Fruit fly (Drosophila melanogaster) whole organism, embryonic: ENCODE data around the gene CG7810.

Source experiments
- B-H2 ChIP-seq: fragments of 200-800 bp; sonication (Bioruptor generic); optimal IDR thresholded peaks from 2 replicates; lab custom pipeline; 2018; ENCODE audit warnings: missing biosample characterization, mild to moderate bottlenecking, missing genetic modification characterization
- CG10209 ChIP-seq: fragments of 200-800 bp; sonication (Bioruptor generic); optimal IDR thresholded peaks from 3 replicates; lab custom pipeline; 2017; ENCODE audit warnings: missing biosample characterization, mild to moderate bottlenecking, missing genetic modification characterization, missing genetic modification reagents
- CG10366 ChIP-seq: fragments of 200-800 bp; sonication (Bioruptor generic); IDR thresholded peaks from 2 replicates; pipeline ENCODE4 v1.3.6; 2022; ENCODE audit warnings: missing biosample characterization, missing genetic modification characterization
- CG12236 ChIP-seq: fragments of 200-800 bp; sonication (Bioruptor generic); optimal IDR thresholded peaks from 2 replicates; lab custom pipeline; 2016; ENCODE audit warnings: missing biosample characterization, missing genetic modification characterization
- CG12942 ChIP-seq: fragments of 200-800 bp; sonication (Bioruptor generic); optimal IDR thresholded peaks from 3 replicates; lab custom pipeline; 2016; ENCODE audit warnings: missing biosample characterization, missing genetic modification characterization
- CG15269 ChIP-seq: fragments of 200-800 bp; sonication (Bioruptor generic); optimal IDR thresholded peaks from 2 replicates; lab custom pipeline; 2018; ENCODE audit warnings: missing biosample characterization, mild to moderate bottlenecking, missing genetic modification characterization, moderate library complexity
- CG1602 ChIP-seq: fragments of 200-800 bp; sonication (Bioruptor generic); optimal IDR thresholded peaks from 3 replicates; lab custom pipeline; 2016; ENCODE audit warnings: missing biosample characterization, missing genetic modification characterization
- CG1792 ChIP-seq: fragments of 200-800 bp; sonication (Bioruptor generic); optimal IDR thresholded peaks from 2 replicates; lab custom pipeline; 2016; ENCODE audit warnings: missing biosample characterization, missing genetic modification characterization
- CG18599 ChIP-seq: fragments of 200-800 bp; sonication (Bioruptor generic); optimal IDR thresholded peaks from 3 replicates; lab custom pipeline; 2017; ENCODE audit warnings: missing biosample characterization, missing genetic modification characterization, mild to moderate bottlenecking, moderate library complexity, missing genetic modification reagents
- CG18764 ChIP-seq: fragments of 200-800 bp; sonication (Bioruptor generic); optimal IDR thresholded peaks from 3 replicates; lab custom pipeline; 2016; ENCODE audit warnings: missing biosample characterization, missing genetic modification characterization
- CG2889 ChIP-seq: fragments of 200-800 bp; sonication (Bioruptor generic); IDR thresholded peaks from 3 replicates; pipeline ENCODE4 v1.3.6; 2022; ENCODE audit warnings: missing biosample characterization, missing genetic modification characterization
- CG3065 ChIP-seq: fragments of 200-800 bp; sonication (Bioruptor generic); optimal IDR thresholded peaks from 2 replicates; lab custom pipeline; 2016; ENCODE audit warnings: missing biosample characterization, missing genetic modification characterization
- CG3995 ChIP-seq: fragments of 200-800 bp; sonication (Bioruptor generic); optimal IDR thresholded peaks from 3 replicates; lab custom pipeline; 2016; ENCODE audit warnings: missing biosample characterization, missing genetic modification characterization
- CG6272 ChIP-seq: fragments of 200-800 bp; sonication (Bioruptor generic); IDR thresholded peaks from 2 replicates; pipeline ENCODE4 v1.3.6; 2022; ENCODE audit warnings: missing biosample characterization, missing genetic modification characterization
- CG6683 ChIP-seq: fragments of 200-800 bp; sonication (Bioruptor generic); optimal IDR thresholded peaks from 2 replicates; lab custom pipeline; 2017; ENCODE audit warnings: missing biosample characterization, mild to moderate bottlenecking, missing genetic modification characterization, missing genetic modification reagents
- CG7271 ChIP-seq: fragments of 200-800 bp; sonication (Bioruptor generic); optimal IDR thresholded peaks from 2 replicates; lab custom pipeline; 2018; ENCODE audit warnings: missing biosample characterization, mild to moderate bottlenecking, missing genetic modification characterization, moderate library complexity
- CG7357 ChIP-seq: fragments of 200-800 bp; sonication (Bioruptor generic); IDR thresholded peaks from 3 replicates; pipeline ENCODE4 v1.3.6; 2022; ENCODE audit warnings: missing biosample characterization, missing genetic modification characterization
- CG7987 ChIP-seq: fragments of 200-800 bp; sonication (Bioruptor generic); optimal IDR thresholded peaks from 2 replicates; lab custom pipeline; 2018; ENCODE audit warnings: missing biosample characterization, mild to moderate bottlenecking, missing genetic modification characterization, moderate library complexity
- CG9609 ChIP-seq: fragments of 200-800 bp; sonication (Bioruptor generic); optimal IDR thresholded peaks from 3 replicates; lab custom pipeline; 2016; ENCODE audit warnings: missing biosample characterization, missing genetic modification characterization
- CG9727 ChIP-seq: fragments of 200-800 bp; sonication (Bioruptor generic); optimal IDR thresholded peaks from 3 replicates; lab custom pipeline; 2017; ENCODE audit warnings: missing biosample characterization, mild to moderate bottlenecking, missing genetic modification characterization
- CG9817 ChIP-seq: fragments of 200-800 bp; sonication (Bioruptor generic); optimal IDR thresholded peaks from 2 replicates; lab custom pipeline; 2018; ENCODE audit warnings: missing biosample characterization, mild to moderate bottlenecking, missing genetic modification characterization, moderate library complexity
- Dref ChIP-seq: fragments of 200-800 bp; sonication (Bioruptor generic); IDR thresholded peaks from 2 replicates; pipeline ENCODE4 v1.3.6; 2022; ENCODE audit warnings: missing biosample characterization, missing genetic modification characterization
- E2f2 ChIP-seq: fragments of 200-800 bp; sonication (Bioruptor generic); IDR thresholded peaks from 2 replicates; pipeline ENCODE4 v1.3.6; 2022; ENCODE audit warnings: missing biosample characterization, missing genetic modification characterization
- ERR ChIP-seq: fragments of 200-800 bp; sonication (Bioruptor generic); optimal IDR thresholded peaks from 2 replicates; lab custom pipeline; 2016; ENCODE audit warnings: missing biosample characterization, missing genetic modification characterization
- Eip74EF ChIP-seq, 2 experiments: fragments of 200-800 bp in 1 of 2; fragments of >200 bp in 1 of 2; sonication (Bioruptor generic) in 1 of 2; optimal IDR thresholded peaks; 2 replicates each; lab custom pipeline; 2017 to 2019; ENCODE audit warnings: missing biosample characterization in 2 of 2, missing genetic modification characterization in 2 of 2, mild to moderate bottlenecking in 1 of 2, moderate library complexity in 1 of 2
- Fer3 ChIP-seq: fragments of 200-800 bp; sonication (Bioruptor generic); optimal IDR thresholded peaks from 2 replicates; lab custom pipeline; 2018; ENCODE audit warnings: missing biosample characterization, mild to moderate bottlenecking, missing genetic modification characterization, moderate library complexity
- H2.0 ChIP-seq: fragments of 200-800 bp; sonication (Bioruptor generic); IDR thresholded peaks from 2 replicates; pipeline ENCODE4 v1.3.6; 2022; ENCODE audit warnings: missing biosample characterization, missing genetic modification characterization
- Kr ChIP-seq: fragments of 200-800 bp; sonication (Bioruptor generic); optimal IDR thresholded peaks from 2 replicates; lab custom pipeline; 2017; ENCODE audit warnings: missing biosample characterization, mild to moderate bottlenecking, missing genetic modification characterization
- Lhr ChIP-seq: fragments of 200-800 bp; sonication (Bioruptor generic); optimal IDR thresholded peaks from 3 replicates; lab custom pipeline; 2017; ENCODE audit warnings: mild to moderate bottlenecking, missing biosample characterization, missing genetic modification reagents, missing genetic modification characterization
- Nf-YA ChIP-seq: fragments of 200-800 bp; sonication (Bioruptor generic); IDR thresholded peaks from 2 replicates; pipeline ENCODE4 v1.3.6; 2022; ENCODE audit warnings: missing biosample characterization, missing genetic modification characterization
- Opbp ChIP-seq: fragments of 200-800 bp; sonication (Bioruptor generic); IDR thresholded peaks from 3 replicates; pipeline ENCODE4 v1.3.6; 2022; ENCODE audit warnings: missing biosample characterization, missing genetic modification characterization; ENCODE audit not compliant: partially characterized antibody
- Sox100B ChIP-seq: fragments of 200-800 bp; sonication (Bioruptor generic); optimal IDR thresholded peaks from 3 replicates; lab custom pipeline; 2018; ENCODE audit warnings: missing biosample characterization, mild to moderate bottlenecking, missing genetic modification characterization
- Taf1 ChIP-seq: fragments of 200-800 bp; sonication (Bioruptor generic); IDR thresholded peaks from 2 replicates; pipeline ENCODE4 v1.3.6; 2022; ENCODE audit warnings: missing biosample characterization, missing genetic modification characterization
- Xbp1 ChIP-seq: fragments of 200-800 bp; sonication (Bioruptor generic); optimal IDR thresholded peaks from 3 replicates; lab custom pipeline; 2016; ENCODE audit warnings: missing biosample characterization, mild to moderate bottlenecking, missing genetic modification characterization
- al ChIP-seq: fragments of 200-800 bp; sonication (Bioruptor generic); IDR thresholded peaks from 2 replicates; pipeline ENCODE4 v1.3.6; 2022; ENCODE audit warnings: missing biosample characterization, missing genetic modification characterization
- amos ChIP-seq: fragments of 200-800 bp; sonication (Bioruptor generic); IDR thresholded peaks from 2 replicates; pipeline ENCODE4 v1.3.6; 2022; ENCODE audit warnings: missing biosample characterization, missing genetic modification characterization; ENCODE audit not compliant: partially characterized antibody
- bsh ChIP-seq, 2 experiments: fragments of 200-800 bp; sonication (Bioruptor generic); optimal IDR thresholded peaks; 2 replicates each; lab custom pipeline; 2017 to 2018; ENCODE audit warnings: mild to moderate bottlenecking in 2 of 2, missing biosample characterization in 2 of 2, missing genetic modification characterization in 2 of 2, moderate library complexity in 1 of 2
- chn ChIP-seq: fragments of 200-800 bp; sonication (Bioruptor generic); optimal IDR thresholded peaks from 2 replicates; lab custom pipeline; 2016; ENCODE audit warnings: missing biosample characterization, missing genetic modification characterization
- dm ChIP-seq: fragments of 200-800 bp; sonication (Bioruptor generic); optimal IDR thresholded peaks from 3 replicates; lab custom pipeline; 2016; ENCODE audit warnings: missing biosample characterization, missing genetic modification characterization
- fd102C ChIP-seq: fragments of 200-800 bp; sonication (Bioruptor generic); optimal IDR thresholded peaks from 2 replicates; lab custom pipeline; 2018; ENCODE audit warnings: missing biosample characterization, mild to moderate bottlenecking, missing genetic modification characterization, moderate library complexity
- gce ChIP-seq: fragments of 200-800 bp; sonication (Bioruptor generic); IDR thresholded peaks from 3 replicates; pipeline ENCODE4 v1.3.6; 2022; ENCODE audit warnings: missing biosample characterization, missing genetic modification characterization
- nom ChIP-seq: fragments of 200-800 bp; sonication (Bioruptor generic); optimal IDR thresholded peaks from 2 replicates; lab custom pipeline; 2017; ENCODE audit warnings: missing biosample characterization, missing genetic modification characterization, mild to moderate bottlenecking, moderate library complexity, missing genetic modification reagents
- pb ChIP-seq: fragments of 200-800 bp; sonication (Bioruptor generic); optimal IDR thresholded peaks from 3 replicates; lab custom pipeline; 2016; ENCODE audit warnings: missing biosample characterization, missing genetic modification characterization
- sima ChIP-seq: fragments of 200-800 bp; sonication (Bioruptor generic); optimal IDR thresholded peaks from 2 replicates; lab custom pipeline; 2016; ENCODE audit warnings: missing biosample characterization, missing genetic modification characterization
- sisA ChIP-seq: fragments of 200-800 bp; sonication (Bioruptor generic); IDR thresholded peaks from 2 replicates; pipeline ENCODE4 v1.3.6; 2022; ENCODE audit warnings: missing biosample characterization, missing genetic modification characterization
- sqz ChIP-seq: fragments of 200-800 bp; sonication (Bioruptor generic); optimal IDR thresholded peaks from 3 replicates; lab custom pipeline; 2018; ENCODE audit warnings: missing biosample characterization, mild to moderate bottlenecking, missing genetic modification characterization
- tna ChIP-seq: fragments of 200-800 bp; sonication (Bioruptor generic); IDR thresholded peaks from 2 replicates; pipeline ENCODE4 v1.3.6; 2022; ENCODE audit warnings: missing biosample characterization, missing genetic modification characterization; ENCODE audit not compliant: partially characterized antibody
- wdn ChIP-seq: fragments of 200-800 bp; sonication (Bioruptor generic); IDR thresholded peaks from 2 replicates; pipeline ENCODE4 v1.3.6; 2022; ENCODE audit warnings: missing biosample characterization, missing genetic modification characterization
- zen ChIP-seq: fragments of 200-800 bp; sonication (Bioruptor generic); optimal IDR thresholded peaks from 3 replicates; lab custom pipeline; 2018; ENCODE audit warnings: missing biosample characterization, mild to moderate bottlenecking, missing genetic modification characterization, moderate library complexity
- zf30C ChIP-seq: fragments of 200-800 bp; sonication (Bioruptor generic); optimal IDR thresholded peaks from 3 replicates; lab custom pipeline; 2018; ENCODE audit warnings: missing biosample characterization, mild to moderate bottlenecking, missing genetic modification characterization

CG7810 gene

dm6 chr2L:8274958-8275584 lies 35.9 kb downstream of the CG7810 start (continued):
- TF ChIP-seq CG18764 (GFP tag; lab: Kevin White, UChicago) (peak; percentile 17), sisA (GFP tag; lab: Robert Waterston, UW) (peak; percentile 55; the same call in 1 of the 2 replicates), dm (no peak), CG15269 (tag; lab: Kevin White, UChicago) (peak; percentile 74), Eip74EF (GFP tag; optimal IDR thresholded peaks at IDR 0.05; lab: Kevin White, UChicago) (peak in 1 of 2 experiments; percentile 56), bsh (GFP tag; optimal IDR thresholded peaks at IDR 0.05; lab: Kevin White, UChicago) (peak in 1 of 2 experiments; percentile 85), CG2889 (peak; percentile 26; the same call in 1 of the 3 replicates), al (GFP tag; lab: Robert Waterston, UW) (no peak), CG10366 (GFP tag; lab: Robert Waterston, UW) (peak; percentile 57), tna (GFP tag; lab: Robert Waterston, UW) (no peak), CG3065 (no peak), zen (peak; percentile 90), pb (GFP tag; lab: Kevin White, UChicago) (no peak), Fer3 (peak; percentile 54), CG12236 (GFP tag; lab: Kevin White, UChicago) (no peak), gce (GFP tag; lab: Robert Waterston, UW) (no peak), CG1792 (GFP tag; lab: Kevin White, UChicago) (no peak), CG6272 (GFP tag; lab: Robert Waterston, UW) (no peak), CG18599 (peak; percentile 48), sima (GFP tag; lab: Kevin White, UChicago) (no peak), ERR (GFP tag; lab: Kevin White, UChicago) (no peak), amos (GFP tag; lab: Robert Waterston, UW) (no peak), CG6683 (GFP tag; lab: Kevin White, UChicago) (peak; percentile 8), CG7987 (GFP tag; lab: Kevin White, UChicago) (no peak), Nf-YA (GFP tag; lab: Robert Waterston, UW) (no peak), Opbp (no peak), H2.0 (GFP tag; lab: Robert Waterston, UW) (peak; percentile 56), Taf1 (GFP tag; lab: Robert Waterston, UW) (no peak), sqz (GFP tag; lab: Kevin White, UChicago) (peak; percentile 34), CG7357 (no peak), CG10209 (GFP tag; lab: Kevin White, UChicago) (peak; percentile 64), CG1602 (GFP tag; lab: Kevin White, UChicago) (peak; percentile 55), CG9727 (peak; percentile 86), Lhr (peak; percentile 19), Dref (no peak), Xbp1 (GFP tag; lab: Kevin White, UChicago) (peak; percentile 63), Kr (GFP tag; lab: Kevin White, UChicago) (no peak), Sox100B (GFP tag; lab: Kevin White, UChicago) (peak; percentile 63), nom (GFP tag; lab: Kevin White, UChicago) (peak; percentile 15), zf30C (GFP tag; lab: Kevin White, UChicago) (no peak), fd102C (GFP tag; lab: Kevin White, UChicago) (peak; percentile 64), chn (GFP tag; lab: Kevin White, UChicago) (peak; percentile 45), wdn (GFP tag; lab: Robert Waterston, UW) (no peak), CG9609 (no peak), CG12942 (GFP tag; lab: Kevin White, UChicago) (peak; percentile 19), CG7271 (tag; lab: Kevin White, UChicago) (peak; percentile 85), E2f2 (GFP tag; lab: Robert Waterston, UW) (no peak; the same call in 1 of the 2 replicates), CG9817 (tag; lab: Kevin White, UChicago) (peak; percentile 19), B-H2 (GFP tag; lab: Kevin White, UChicago) (no peak), CG3995 (no peak)
